Fruit fly (Drosophila melanogaster) whole organism, embryonic: ENCODE results near the gene CG13365.
A peak's percentile ranks its signal among the peaks of the same experiment; 100 is the strongest.

Experiments
- ATbp ChIP-seq: fragments of 200-800 bp; sonication (Bioruptor generic); optimal IDR thresholded peaks from 2 replicates; lab custom pipeline; 2017; ENCODE audit warnings: missing biosample characterization, mild to moderate bottlenecking, missing genetic modification characterization, missing genetic modification reagents
- Antp ChIP-seq: fragments of 200-800 bp; sonication (Bioruptor generic); optimal IDR thresholded peaks from 3 replicates; lab custom pipeline; 2016; ENCODE audit warnings: missing biosample characterization, missing genetic modification characterization
- BtbVII ChIP-seq: fragments of 200-800 bp; sonication (Bioruptor generic); optimal IDR thresholded peaks from 3 replicates; lab custom pipeline; 2017; ENCODE audit warnings: missing biosample characterization, mild to moderate bottlenecking, missing genetic modification characterization
- CG11456 ChIP-seq: fragments of 200-800 bp; sonication (Bioruptor generic); IDR thresholded peaks from 3 replicates; pipeline ENCODE4 v1.3.6; 2022; ENCODE audit warnings: missing biosample characterization, missing genetic modification characterization
- CG11504 ChIP-seq: fragments of 200-800 bp; sonication (Bioruptor generic); optimal IDR thresholded peaks from 3 replicates; lab custom pipeline; 2019; ENCODE audit warnings: missing biosample characterization, mild to moderate bottlenecking, missing genetic modification characterization, moderate library complexity
- CG13624 ChIP-seq: fragments of 200-800 bp; sonication (Bioruptor generic); optimal IDR thresholded peaks from 2 replicates; lab custom pipeline; 2016; ENCODE audit warnings: missing biosample characterization, missing genetic modification characterization
- CG14014 ChIP-seq: fragments of 200-800 bp; sonication (Bioruptor generic); IDR thresholded peaks from 2 replicates; pipeline ENCODE4 v1.3.6; 2022; ENCODE audit warnings: missing biosample characterization, missing genetic modification characterization
- CG15514 ChIP-seq: fragments of 200-800 bp; sonication (Bioruptor generic); optimal IDR thresholded peaks from 3 replicates; lab custom pipeline; 2017; ENCODE audit warnings: missing biosample characterization, missing genetic modification characterization, mild to moderate bottlenecking, moderate library complexity, missing genetic modification reagents
- CG15601 ChIP-seq: fragments of 200-800 bp; sonication (Bioruptor generic); optimal IDR thresholded peaks from 3 replicates; lab custom pipeline; 2019; ENCODE audit warnings: missing biosample characterization, mild to moderate bottlenecking, missing genetic modification characterization, moderate library complexity
- CG1602 ChIP-seq: fragments of 200-800 bp; sonication (Bioruptor generic); optimal IDR thresholded peaks from 3 replicates; lab custom pipeline; 2016; ENCODE audit warnings: missing biosample characterization, missing genetic modification characterization
- CG17359 ChIP-seq: fragments of 200-800 bp; sonication (Bioruptor generic); optimal IDR thresholded peaks from 3 replicates; lab custom pipeline; 2018; ENCODE audit warnings: missing biosample characterization, mild to moderate bottlenecking, missing genetic modification characterization, moderate library complexity
- CG17829 ChIP-seq: fragments of 200-800 bp; optimal IDR thresholded peaks from 2 replicates; lab custom pipeline; 2019; ENCODE audit warnings: missing biosample characterization, mild to moderate bottlenecking, missing genetic modification characterization, moderate library complexity
- CG18599 ChIP-seq: fragments of 200-800 bp; sonication (Bioruptor generic); optimal IDR thresholded peaks from 3 replicates; lab custom pipeline; 2017; ENCODE audit warnings: missing biosample characterization, missing genetic modification characterization, mild to moderate bottlenecking, moderate library complexity, missing genetic modification reagents
- CG18619 ChIP-seq: fragments of 200-800 bp; sonication (Bioruptor generic); optimal IDR thresholded peaks from 3 replicates; lab custom pipeline; 2017; ENCODE audit warnings: missing biosample characterization, mild to moderate bottlenecking, missing genetic modification characterization
- CG18764 ChIP-seq: fragments of 200-800 bp; sonication (Bioruptor generic); optimal IDR thresholded peaks from 3 replicates; lab custom pipeline; 2016; ENCODE audit warnings: missing biosample characterization, missing genetic modification characterization
- CG2199 ChIP-seq: fragments of 200-800 bp; sonication (Bioruptor generic); IDR thresholded peaks from 3 replicates; pipeline ENCODE4 v1.3.6; 2022; ENCODE audit warnings: missing biosample characterization, missing genetic modification characterization
- CG31365 ChIP-seq: fragments of 200-800 bp; sonication (Bioruptor generic); optimal IDR thresholded peaks from 2 replicates; lab custom pipeline; 2018; ENCODE audit warnings: missing biosample characterization, mild to moderate bottlenecking, missing genetic modification characterization
- CG3281 ChIP-seq: fragments of 200-800 bp; sonication (Bioruptor generic); optimal IDR thresholded peaks from 3 replicates; lab custom pipeline; 2017; ENCODE audit warnings: missing biosample characterization, mild to moderate bottlenecking, missing genetic modification characterization
- CG3995 ChIP-seq: fragments of 200-800 bp; sonication (Bioruptor generic); optimal IDR thresholded peaks from 3 replicates; lab custom pipeline; 2016; ENCODE audit warnings: missing biosample characterization, missing genetic modification characterization
- CG5180 ChIP-seq: fragments of 200-800 bp; sonication (Bioruptor generic); optimal IDR thresholded peaks from 3 replicates; lab custom pipeline; 2017; ENCODE audit warnings: missing biosample characterization, missing genetic modification characterization, mild to moderate bottlenecking, moderate library complexity, missing genetic modification reagents
- CG6272 ChIP-seq: fragments of 200-800 bp; sonication (Bioruptor generic); IDR thresholded peaks from 2 replicates; pipeline ENCODE4 v1.3.6; 2022; ENCODE audit warnings: missing biosample characterization, missing genetic modification characterization
- CG6854 ChIP-seq: fragments of 200-800 bp; sonication (Bioruptor generic); optimal IDR thresholded peaks from 3 replicates; lab custom pipeline; 2017; ENCODE audit warnings: missing biosample characterization, mild to moderate bottlenecking, missing genetic modification characterization
- CG8765 ChIP-seq: fragments of 200-800 bp; sonication (Bioruptor generic); IDR thresholded peaks from 2 replicates; pipeline ENCODE4 v1.3.6; 2022; ENCODE audit warnings: missing biosample characterization, missing genetic modification characterization
- CG9817 ChIP-seq: fragments of 200-800 bp; sonication (Bioruptor generic); optimal IDR thresholded peaks from 2 replicates; lab custom pipeline; 2018; ENCODE audit warnings: missing biosample characterization, mild to moderate bottlenecking, missing genetic modification characterization, moderate library complexity
- CTCF ChIP-seq: fragments of 200-800 bp; sonication (Bioruptor generic); optimal IDR thresholded peaks from 2 replicates; lab custom pipeline; 2017; ENCODE audit warnings: missing biosample characterization, mild to moderate bottlenecking, missing genetic modification characterization, moderate library complexity
- CoRest ChIP-seq: fragments of 200-800 bp; sonication (Bioruptor generic); optimal IDR thresholded peaks from 3 replicates; lab custom pipeline; 2018; ENCODE audit warnings: missing biosample characterization, mild to moderate bottlenecking, missing genetic modification characterization, moderate library complexity
- Dll ChIP-seq: fragments of 200-800 bp; sonication (Bioruptor generic); IDR thresholded peaks from 4 replicates; pipeline ENCODE4 v1.3.6; 2022; ENCODE audit warnings: missing biosample characterization, missing genetic modification characterization; ENCODE audit not compliant: partially characterized antibody
- Dp ChIP-seq: fragments of 200-800 bp; sonication (Bioruptor generic); optimal IDR thresholded peaks from 2 replicates; lab custom pipeline; 2018; ENCODE audit warnings: missing biosample characterization, mild to moderate bottlenecking, missing genetic modification characterization, moderate library complexity
- E2f2 ChIP-seq: fragments of 200-800 bp; sonication (Bioruptor generic); IDR thresholded peaks from 2 replicates; pipeline ENCODE4 v1.3.6; 2022; ENCODE audit warnings: missing biosample characterization, missing genetic modification characterization
- Ets97D ChIP-seq: fragments of 200-800 bp; sonication (Bioruptor generic); optimal IDR thresholded peaks from 3 replicates; lab custom pipeline; 2016; ENCODE audit warnings: missing biosample characterization, missing genetic modification characterization
- Lim3 ChIP-seq: fragments of 200-800 bp; sonication (Bioruptor generic); IDR thresholded peaks from 2 replicates; pipeline ENCODE4 v1.3.6; 2022; ENCODE audit warnings: missing biosample characterization, missing genetic modification characterization
- Pdp1 ChIP-seq, 2 experiments: fragments of 200-800 bp; sonication (Bioruptor generic); optimal IDR thresholded peaks; 3 replicates each; lab custom pipeline; 2016; ENCODE audit warnings: missing biosample characterization in 2 of 2, missing genetic modification characterization in 2 of 2, mild to moderate bottlenecking in 1 of 2, moderate library complexity in 1 of 2
- Sin3A ChIP-seq: fragments of >200 bp; optimal IDR thresholded peaks from 2 replicates; lab custom pipeline; 2018
- ap ChIP-seq: fragments of 200-800 bp; sonication (Bioruptor generic); IDR thresholded peaks from 2 replicates; pipeline ENCODE4 v1.3.6; 2022; ENCODE audit warnings: missing biosample characterization, missing genetic modification characterization
- ase ChIP-seq: fragments of 200-800 bp; sonication (Bioruptor generic); IDR thresholded peaks from 3 replicates; pipeline ENCODE4 v1.3.6; 2022; ENCODE audit warnings: missing biosample characterization, missing genetic modification characterization
- ato ChIP-seq: fragments of 200-800 bp; sonication (Bioruptor generic); IDR thresholded peaks from 2 replicates; pipeline ENCODE4 v1.3.6; 2022; ENCODE audit warnings: missing biosample characterization, missing genetic modification characterization; ENCODE audit not compliant: partially characterized antibody
- bab2 ChIP-seq: fragments of 200-800 bp; sonication (Bioruptor generic); optimal IDR thresholded peaks from 2 replicates; lab custom pipeline; 2016; ENCODE audit warnings: missing biosample characterization, missing genetic modification characterization
- bbx ChIP-seq: fragments of 200-800 bp; sonication (Bioruptor generic); IDR thresholded peaks from 2 replicates; pipeline ENCODE4 v1.3.6; 2022; ENCODE audit warnings: missing biosample characterization, missing genetic modification characterization; ENCODE audit not compliant: partially characterized antibody
- ci ChIP-seq: fragments of 200-800 bp; sonication (Bioruptor generic); IDR thresholded peaks from 3 replicates; pipeline ENCODE4 v1.3.6; 2022; ENCODE audit warnings: missing biosample characterization, missing genetic modification characterization
- en ChIP-seq: fragments of 200-800 bp; sonication (Bioruptor generic); optimal IDR thresholded peaks from 2 replicates; lab custom pipeline; 2016; ENCODE audit warnings: missing biosample characterization, missing genetic modification characterization
- gfzf ChIP-seq: fragments of 200-800 bp; sonication (Bioruptor generic); optimal IDR thresholded peaks from 2 replicates; lab custom pipeline; 2016; ENCODE audit warnings: missing biosample characterization, mild to moderate bottlenecking, missing genetic modification characterization, moderate library complexity
- kah ChIP-seq: fragments of 200-800 bp; sonication (Bioruptor generic); optimal IDR thresholded peaks from 2 replicates; lab custom pipeline; 2018; ENCODE audit warnings: missing biosample characterization, mild to moderate bottlenecking, missing genetic modification characterization
- ken ChIP-seq: fragments of 200-800 bp; sonication (Bioruptor generic); IDR thresholded peaks from 3 replicates; pipeline ENCODE4 v1.3.6; 2022; ENCODE audit warnings: missing biosample characterization, missing genetic modification characterization
- phol ChIP-seq: fragments of 200-800 bp; sonication (Bioruptor generic); optimal IDR thresholded peaks from 3 replicates; lab custom pipeline; 2018; ENCODE audit warnings: missing biosample characterization, mild to moderate bottlenecking, missing genetic modification characterization, moderate library complexity
- pnt ChIP-seq: fragments of 200-800 bp; sonication (Bioruptor generic); optimal IDR thresholded peaks from 3 replicates; lab custom pipeline; 2016; ENCODE audit warnings: missing biosample characterization, missing genetic modification characterization
- row ChIP-seq: fragments of 200-800 bp; sonication (Bioruptor generic); IDR thresholded peaks from 3 replicates; pipeline ENCODE4 v1.3.6; 2022; ENCODE audit warnings: missing biosample characterization, missing genetic modification characterization
- salm ChIP-seq: fragments of 200-800 bp; sonication (Bioruptor generic); optimal IDR thresholded peaks from 2 replicates; lab custom pipeline; 2018; ENCODE audit warnings: missing biosample characterization, mild to moderate bottlenecking, missing genetic modification characterization
- sens ChIP-seq: fragments of 200-800 bp; sonication (Bioruptor generic); peaks from one replicate; lab custom pipeline; 2016; ENCODE audit warnings: missing biosample characterization, missing genetic modification characterization
- slbo ChIP-seq: fragments of 200-800 bp; sonication (Bioruptor generic); IDR thresholded peaks from 2 replicates; pipeline ENCODE4 v1.3.6; 2022; ENCODE audit warnings: missing biosample characterization, missing genetic modification characterization
- sug ChIP-seq: fragments of 200-800 bp; optimal IDR thresholded peaks from 2 replicates; lab custom pipeline; 2019; ENCODE audit warnings: missing biosample characterization, mild to moderate bottlenecking, missing genetic modification characterization, moderate library complexity
- tin ChIP-seq: fragments of 200-800 bp; sonication (Bioruptor generic); optimal IDR thresholded peaks from 3 replicates; lab custom pipeline; 2016; ENCODE audit warnings: missing biosample characterization, missing genetic modification characterization
- usp ChIP-seq: fragments of >200 bp; optimal IDR thresholded peaks from 2 replicates; lab custom pipeline; 2017; ENCODE audit warnings: missing biosample characterization, missing genetic modification characterization

CG13365 gene

DNA sequence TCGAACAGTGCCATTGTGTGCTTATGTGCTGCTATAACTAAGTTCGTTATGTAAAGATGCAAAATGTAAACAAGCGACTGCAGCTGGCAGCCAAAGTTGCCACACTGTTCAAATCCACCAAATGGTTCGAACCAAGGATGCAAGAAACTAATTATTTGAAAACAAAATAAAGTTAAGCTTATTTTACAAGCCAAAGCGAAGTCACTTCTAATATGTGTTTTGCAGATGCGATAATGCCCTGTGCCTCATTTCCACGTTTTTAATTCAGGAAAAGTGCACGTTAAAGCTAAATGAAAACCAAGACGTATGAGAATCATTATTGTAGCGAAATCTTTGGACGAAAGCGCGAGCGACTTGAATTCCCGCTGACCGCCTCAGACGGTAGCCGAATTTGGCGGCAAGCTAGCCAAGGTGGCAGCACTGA is at the start of gene CG13365, which contains the start of gene Vsp37A (continued):
- no peak for TF ChIP-seq CG6854
- peak; percentile 52 for TF ChIP-seq slbo (GFP tag; lab: Robert Waterston, UW)
- peak; percentile 86 for TF ChIP-seq CG17829 (tag; lab: Kevin White, UChicago)
- TF ChIP-seq CG14014 (GFP tag; lab: Robert Waterston, UW), result peak; percentile 48; the same call in 1 of the 2 replicates
- TF ChIP-seq BtbVII (GFP tag; lab: Kevin White, UChicago), result no peak
- no peak for TF ChIP-seq kah
- TF ChIP-seq CG15514, result peak; percentile 85
- peak; percentile 31 for TF ChIP-seq CG17359 (tag; lab: Kevin White, UChicago)
- peak; percentile 56 for TF ChIP-seq CG18599 (GFP tag; lab: Kevin White, UChicago)
- TF ChIP-seq CG9817 (tag; lab: Kevin White, UChicago), result peak; percentile 37
- peak; percentile 36 for TF ChIP-seq CG5180 (GFP tag; lab: Kevin White, UChicago)
- TF ChIP-seq pnt (GFP tag; lab: Kevin White, UChicago), result peak; percentile 36
- peak; percentile 50 for TF ChIP-seq phol (tag; lab: Kevin White, UChicago)
- peak; percentile 57 for TF ChIP-seq ATbp (GFP tag; lab: Kevin White, UChicago)
- TF ChIP-seq tin (GFP tag; lab: Kevin White, UChicago), result peak; percentile 36
- TF ChIP-seq Lim3 (GFP tag; lab: Robert Waterston, UW), result no peak
- no peak for TF ChIP-seq en (GFP tag; lab: Kevin White, UChicago)
- peak; percentile 51 for TF ChIP-seq CG11504 (tag; lab: Kevin White, UChicago)
- peak; percentile 59 for TF ChIP-seq CG13624 (GFP tag; lab: Kevin White, UChicago)
- TF ChIP-seq CG3995 (GFP tag; lab: Kevin White, UChicago), result peak; percentile 74
- TF ChIP-seq CG3281, result peak; percentile 27
- TF ChIP-seq ken (GFP tag; lab: Robert Waterston, UW), result no peak
- peak; percentile 93 for TF ChIP-seq Sin3A
- peak; percentile 66; the same call in 2 of the 3 replicates for TF ChIP-seq ci (GFP tag; lab: Robert Waterston, UW)
- TF ChIP-seq ase (GFP tag; lab: Robert Waterston, UW), result peak; percentile 16; the same call in 1 of the 3 replicates
- peak; percentile 64 for TF ChIP-seq bab2 (GFP tag; lab: Kevin White, UChicago)
- peak; percentile 4 for TF ChIP-seq CG18619
- peak; percentile 72 for TF ChIP-seq sug (tag; lab: Kevin White, UChicago)
- peak; percentile 58 for TF ChIP-seq Antp (GFP tag; lab: Kevin White, UChicago)
- TF ChIP-seq Dll, result peak; percentile 49; the same call in 2 of the 4 replicates
- TF ChIP-seq CG11456 (GFP tag; lab: Robert Waterston, UW), result 0 out of 3 replicates have a peak, but pooled peaks have one; percentile 46

DNA sequence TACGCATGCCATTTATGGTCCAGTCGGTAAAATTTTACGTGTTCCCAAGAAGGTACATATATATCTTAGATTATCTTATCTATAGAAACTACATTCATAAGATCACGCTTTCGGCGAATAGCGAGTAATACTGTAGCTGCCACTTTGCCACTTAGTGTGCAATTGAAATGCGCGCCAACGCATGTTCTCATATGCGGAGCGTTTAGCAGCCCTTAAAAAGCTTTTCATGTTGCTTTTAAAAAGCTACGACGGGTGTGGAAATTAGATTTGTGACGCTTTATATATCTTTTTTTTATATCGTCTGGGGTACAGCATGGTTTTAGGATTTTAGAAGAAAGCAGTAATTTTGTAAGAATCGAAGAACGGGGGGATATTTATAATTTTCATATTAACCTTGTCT is 37.0 kb upstream of the CG13365 start:
- 0 out of 2 replicates have a peak, but pooled peaks have one; percentile 12 for TF ChIP-seq bbx (GFP tag; lab: Robert Waterston, UW)
- TF ChIP-seq Pdp1 (GFP tag; optimal IDR thresholded peaks at IDR 0.05; lab: Kevin White, UChicago), result no peak
- TF ChIP-seq CTCF (GFP tag; lab: Kevin White, UChicago), result peak; percentile 67
- TF ChIP-seq row (GFP tag; lab: Robert Waterston, UW), result no peak
- TF ChIP-seq Ets97D (GFP tag; lab: Kevin White, UChicago), result peak; percentile 4
- peak; percentile 94 for TF ChIP-seq E2f2 (GFP tag; lab: Robert Waterston, UW)
- peak; percentile 50 for TF ChIP-seq gfzf
- TF ChIP-seq sens, result peak; percentile 62
- TF ChIP-seq ato (GFP tag; lab: Robert Waterston, UW), result no peak
- TF ChIP-seq CG31365, result peak; percentile 27
- no peak for TF ChIP-seq ap (GFP tag; lab: Robert Waterston, UW)
- no peak for TF ChIP-seq CG6272 (GFP tag; lab: Robert Waterston, UW)
- no peak for TF ChIP-seq CG18599 (GFP tag; lab: Kevin White, UChicago)
- no peak for TF ChIP-seq CG8765 (GFP tag; lab: Robert Waterston, UW)
- TF ChIP-seq CoRest (tag; lab: Kevin White, UChicago), result no peak
- TF ChIP-seq usp (GFP tag; lab: Kevin White, UChicago), result no peak
- no peak for TF ChIP-seq CG1602 (GFP tag; lab: Kevin White, UChicago)
- TF ChIP-seq CG2199 (GFP tag; lab: Robert Waterston, UW), result no peak
- TF ChIP-seq CG18764 (GFP tag; lab: Kevin White, UChicago), result no peak
- TF ChIP-seq CG15601 (tag; lab: Kevin White, UChicago), result no peak
- no peak for TF ChIP-seq salm
- peak; percentile 86 for TF ChIP-seq CG15514
- peak; percentile 90 for TF ChIP-seq Dp (GFP tag; lab: Kevin White, UChicago)
